Fruit fly (Drosophila melanogaster): Measurements from ENCODE around the gene X11L.

DNA sequence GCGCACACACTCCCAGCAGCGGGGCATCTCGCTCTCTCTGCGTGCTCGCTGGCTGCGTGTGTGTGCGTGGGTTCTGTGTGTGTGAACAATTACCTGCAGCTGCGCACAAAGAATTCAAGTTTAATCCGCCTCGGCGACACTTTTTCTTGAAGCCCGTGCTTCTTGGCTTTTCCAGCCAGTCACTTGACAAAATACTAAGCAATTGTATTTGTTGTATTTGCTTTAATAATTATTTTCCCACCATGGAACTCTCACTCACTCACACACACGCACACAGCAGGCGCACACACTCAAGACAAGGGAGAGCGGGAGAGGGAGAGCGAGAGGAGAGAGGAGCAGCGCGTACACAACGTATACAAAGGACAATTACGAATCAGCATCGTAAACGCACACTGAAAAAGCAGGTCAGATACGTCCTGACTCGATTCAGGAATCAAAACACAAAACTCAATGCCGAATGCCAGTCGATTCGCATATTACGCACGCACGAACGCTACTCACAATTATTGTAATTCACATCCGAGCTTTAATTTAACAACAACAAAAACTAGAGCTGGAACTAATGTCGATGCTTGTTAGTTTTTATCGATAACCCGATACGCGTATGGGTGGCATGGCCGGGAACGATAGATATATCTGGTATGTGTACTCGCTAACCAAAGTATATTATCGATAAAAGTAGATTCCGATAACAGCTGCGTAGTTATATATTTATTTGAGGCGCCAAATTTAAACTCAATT, 52.8 kb downstream of the X11L start, which contains the start of gene RhoGAPp190:
- peak; percentile 79 for TF ChIP-seq N (GFP tag; optimal IDR thresholded peaks at IDR 0.05)
- no peak for TF ChIP-seq Hr78 (GFP tag; optimal IDR thresholded peaks at IDR 0.05)
- no peak for TF ChIP-seq Rel (GFP tag; optimal IDR thresholded peaks at IDR 0.05)
- TF ChIP-seq Rel (tag; optimal IDR thresholded peaks at IDR 0.05) = peak; percentile 77
- no peak for TF ChIP-seq Mio (GFP tag; optimal IDR thresholded peaks at IDR 0.05)
- TF ChIP-seq Dfd (GFP tag; optimal IDR thresholded peaks at IDR 0.05) = no peak
- no peak for TF ChIP-seq rgr (GFP tag; optimal IDR thresholded peaks at IDR 0.05)
- TF ChIP-seq br (GFP tag; optimal IDR thresholded peaks at IDR 0.05) = no peak
- no peak for TF ChIP-seq psq (GFP tag; optimal IDR thresholded peaks at IDR 0.05)
- TF ChIP-seq sage (GFP tag; optimal IDR thresholded peaks at IDR 0.05) = no peak
- TF ChIP-seq Abd-B (GFP tag; optimal IDR thresholded peaks at IDR 0.05) = peak; percentile 32
